Worm (Caenorhabditis elegans): ENCODE measurements around the gene C04C11.1.
A peak's percentile ranks its signal among the peaks of the same experiment; 100 is the strongest.

C04C11.1 gene

DNA sequence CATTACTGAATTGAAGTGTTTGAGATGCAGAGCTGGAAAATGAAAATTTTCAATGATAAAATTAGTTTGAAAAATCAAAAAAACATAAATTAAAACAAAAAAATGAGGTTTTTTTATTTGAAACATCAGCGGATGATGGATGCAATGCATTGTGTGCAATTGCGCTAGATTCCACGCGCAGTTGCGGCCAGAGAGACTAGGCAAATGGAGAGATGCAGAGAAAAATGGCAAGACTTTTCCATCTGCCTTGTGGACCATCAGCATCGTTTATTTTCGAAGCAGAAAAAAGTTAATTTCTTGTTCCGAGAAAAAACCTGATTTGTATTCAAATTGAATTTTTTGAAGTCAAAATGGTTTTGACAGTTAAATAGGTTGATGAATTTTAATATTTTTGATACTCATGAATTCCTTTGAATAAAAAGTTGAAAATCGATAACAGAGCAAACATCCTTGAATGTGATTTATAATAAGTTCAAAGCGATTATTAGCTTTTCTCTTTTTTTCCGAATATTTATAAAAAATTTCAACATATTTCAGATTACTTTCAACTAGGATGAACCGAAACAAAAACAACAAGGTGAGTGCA, 24.5 kb upstream of the C04C11.1 start, which contains the start of the genes C31E10.5 and C31E10.6 (continued):
- TF ChIP-seq ztf-4 (tag; optimal IDR thresholded peaks at IDR 0.05) (no peak), fos-1 (tag; optimal IDR thresholded peaks at IDR 0.05) (peak; percentile 34), ama-1 (optimal IDR thresholded peaks at IDR 0.05) (no peak), nhr-23 (tag; optimal IDR thresholded peaks at IDR 0.05) (no peak), skn-1 (tag; optimal IDR thresholded peaks at IDR 0.05) (no peak), ceh-16 (tag; optimal IDR thresholded peaks at IDR 0.05) (no peak), unc-39 (tag; optimal IDR thresholded peaks at IDR 0.05) (no peak), F13H6.1 (tag; optimal IDR thresholded peaks at IDR 0.05) (peak; percentile 60), nhr-6 (tag; optimal IDR thresholded peaks at IDR 0.05) (no peak), snpc-4 (tag; optimal IDR thresholded peaks at IDR 0.05) (no peak), zag-1 (tag; optimal IDR thresholded peaks at IDR 0.05) (no peak), elt-3 (tag; optimal IDR thresholded peaks at IDR 0.05) (no peak), mab-5 (tag; optimal IDR thresholded peaks at IDR 0.05) (no peak), unc-55 (GFP tag; optimal IDR thresholded peaks at IDR 0.05) (peak; percentile 71), unc-62 (GFP tag; optimal IDR thresholded peaks at IDR 0.05) (no peak), mdl-1 (tag; optimal IDR thresholded peaks at IDR 0.05) (peak in 1 of 2 experiments; percentile 7)

DNA sequence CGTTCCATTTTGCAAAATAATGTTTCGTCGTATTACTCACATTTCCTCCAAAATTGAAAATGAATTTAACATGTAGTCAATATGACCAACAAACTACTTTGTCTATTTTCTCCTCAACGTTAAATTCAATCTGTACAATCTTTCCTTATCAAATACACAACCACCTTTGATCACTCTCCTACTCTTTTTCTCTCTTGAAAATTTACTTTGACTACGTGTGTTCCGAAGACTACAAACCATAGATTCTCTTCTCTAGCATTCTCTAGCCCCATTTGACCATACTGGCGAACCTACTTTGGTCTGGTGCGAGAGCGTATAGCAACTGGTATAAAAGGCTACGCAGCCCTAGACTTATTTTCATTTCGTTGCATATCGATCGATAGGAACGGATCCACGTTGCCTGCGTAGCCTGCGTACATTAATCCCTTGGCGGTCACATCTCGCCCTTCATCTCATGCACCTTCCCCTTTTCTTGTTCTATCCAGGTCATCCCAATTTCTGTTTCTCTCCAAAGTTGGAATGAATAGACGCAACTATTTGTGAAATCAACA, 20.1 kb upstream of the C04C11.1 start:
- TF ChIP-seq mdl-1 (tag; optimal IDR thresholded peaks at IDR 0.05): no peak
- TF ChIP-seq lsy-2 (tag; optimal IDR thresholded peaks at IDR 0.05): no peak
- TF ChIP-seq nhr-129 (tag; optimal IDR thresholded peaks at IDR 0.05): peak; percentile 3
- TF ChIP-seq egl-27 (tag; optimal IDR thresholded peaks at IDR 0.05): no peak
- TF ChIP-seq F13H6.1 (tag; optimal IDR thresholded peaks at IDR 0.05): no peak
- no peak for TF ChIP-seq snpc-4 (tag; optimal IDR thresholded peaks at IDR 0.05)
- TF ChIP-seq crh-2 (tag; optimal IDR thresholded peaks at IDR 0.05): peak; percentile 60
- TF ChIP-seq nhr-6 (tag; optimal IDR thresholded peaks at IDR 0.05): no peak
- no peak for TF ChIP-seq R02D3.7 (tag; optimal IDR thresholded peaks at IDR 0.05)
- TF ChIP-seq ztf-1 (GFP tag; conservative IDR thresholded peaks at IDR 0.05): no peak
- peak; percentile 65 for TF ChIP-seq sma-9 (GFP tag; optimal IDR thresholded peaks at IDR 0.05)
- TF ChIP-seq sma-9 (tag; optimal IDR thresholded peaks at IDR 0.05): no peak
- TF ChIP-seq nhr-25 (tag; optimal IDR thresholded peaks at IDR 0.05): peak; percentile 32
- no peak for TF ChIP-seq nhr-11 (tag; optimal IDR thresholded peaks at IDR 0.05)
- no peak for TF ChIP-seq mab-5 (tag; optimal IDR thresholded peaks at IDR 0.05)
- TF ChIP-seq fos-1 (tag; optimal IDR thresholded peaks at IDR 0.05): peak; percentile 55
- peak; percentile 33 for TF ChIP-seq sma-3 (GFP tag; optimal IDR thresholded peaks at IDR 0.05)
- no peak for TF ChIP-seq alr-1 (tag; optimal IDR thresholded peaks at IDR 0.05)
- TF ChIP-seq C34F6.9 (tag; optimal IDR thresholded peaks at IDR 0.05): no peak
- no peak for TF ChIP-seq nhr-21 (tag; optimal IDR thresholded peaks at IDR 0.05)
- no peak for TF ChIP-seq Y55F3AM.14 (GFP tag; optimal IDR thresholded peaks at IDR 0.05)
- no peak for TF ChIP-seq elt-3 (tag; optimal IDR thresholded peaks at IDR 0.05)
- no peak for TF ChIP-seq unc-39 (tag; optimal IDR thresholded peaks at IDR 0.05)
- no peak for TF ChIP-seq lin-11 (tag; optimal IDR thresholded peaks at IDR 0.05)
- TF ChIP-seq nhr-77 (tag; optimal IDR thresholded peaks at IDR 0.05): no peak
- no peak for TF ChIP-seq gmeb-1 (tag; optimal IDR thresholded peaks at IDR 0.05)
- TF ChIP-seq dmd-4 (tag; optimal IDR thresholded peaks at IDR 0.05): no peak

DNA sequence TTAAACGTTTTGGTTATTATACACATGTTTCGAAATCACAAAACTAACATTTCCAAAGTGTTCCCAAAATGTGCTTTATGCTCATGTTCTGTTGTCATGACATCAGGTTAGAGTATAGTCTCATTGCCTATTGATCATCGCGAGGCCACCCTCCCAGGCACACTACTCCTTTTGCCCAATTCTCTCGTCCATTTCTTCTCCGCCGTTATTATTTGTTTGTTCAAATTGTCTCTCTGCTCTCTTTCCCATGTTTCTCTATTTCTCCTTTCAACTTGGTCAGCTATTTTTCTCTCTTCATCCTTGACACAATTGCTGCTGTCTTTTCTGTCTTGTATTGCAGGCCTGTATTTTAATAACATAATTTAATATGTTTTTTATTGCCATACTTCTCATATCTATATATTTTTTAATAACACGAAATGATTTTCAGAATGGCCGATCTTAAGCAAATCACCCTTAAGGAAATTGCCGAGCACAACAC, 18.9 kb upstream of the C04C11.1 start, which contains the start of gene cytb-5.1:
TSS of gene cytb-5.1 (plus strand) at position 431 of the 481 bp plus-strand sequence.
- peak; percentile 65 for TF ChIP-seq F13H6.1 (tag; optimal IDR thresholded peaks at IDR 0.05)
- peak; percentile 7 for TF ChIP-seq nhr-25 (tag; optimal IDR thresholded peaks at IDR 0.05)
- TF ChIP-seq nhr-129 (tag; optimal IDR thresholded peaks at IDR 0.05): peak; percentile 71
- TF ChIP-seq crh-2 (tag; optimal IDR thresholded peaks at IDR 0.05): peak; percentile 6
- peak; percentile 44 for TF ChIP-seq fos-1 (tag; optimal IDR thresholded peaks at IDR 0.05)
- no peak for TF ChIP-seq nhr-11 (tag; optimal IDR thresholded peaks at IDR 0.05)
- peak; percentile 81 for TF ChIP-seq sma-9 (GFP tag; optimal IDR thresholded peaks at IDR 0.05)
- TF ChIP-seq sma-9 (tag; optimal IDR thresholded peaks at IDR 0.05): no peak
- TF ChIP-seq nhr-21 (tag; optimal IDR thresholded peaks at IDR 0.05): no peak
- no peak for TF ChIP-seq lin-13 (GFP tag; optimal IDR thresholded peaks at IDR 0.05)
- TF ChIP-seq gmeb-1 (tag; optimal IDR thresholded peaks at IDR 0.05): peak; percentile 11
- TF ChIP-seq sma-3 (GFP tag; optimal IDR thresholded peaks at IDR 0.05): peak; percentile 46

DNA sequence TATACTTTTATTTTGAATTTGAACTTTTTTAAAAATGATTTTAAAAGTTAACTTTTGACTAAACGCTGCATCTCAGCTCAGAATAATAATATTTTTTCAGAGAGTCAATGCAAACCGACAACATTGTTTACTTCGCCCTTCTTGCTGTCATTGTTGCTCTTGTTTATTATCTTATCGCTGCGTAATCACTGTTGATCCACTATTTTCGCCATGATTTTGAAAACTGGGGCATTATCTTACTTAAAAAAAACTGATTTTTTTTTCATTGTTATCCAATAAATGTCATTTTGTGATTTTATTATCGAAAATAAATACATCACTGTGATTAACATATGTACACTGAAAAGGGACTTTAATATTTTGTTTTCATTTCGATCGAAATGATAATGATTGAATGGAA, 17.7 kb upstream of the C04C11.1 start:
- TF ChIP-seq egl-27 (tag; optimal IDR thresholded peaks at IDR 0.05): no peak
- TF ChIP-seq nhr-23 (tag; optimal IDR thresholded peaks at IDR 0.05): no peak
- no peak for TF ChIP-seq ztf-11 (tag; optimal IDR thresholded peaks at IDR 0.05)
- TF ChIP-seq Y55F3AM.14 (GFP tag; optimal IDR thresholded peaks at IDR 0.05): no peak
